Worm (Caenorhabditis elegans) whole organism, L1 larva: Measurements from ENCODE around the gene C34D10.1.

Source experiments
- elt-2 ChIP-seq: sonication (generic microtip); optimal IDR thresholded peaks from 2 replicates; lab custom pipeline; 2016; ENCODE audit warnings: missing genetic modification characterization, mild to moderate bottlenecking, inconsistent platforms, missing compliant biosample characterization, missing genetic modification reagents
- hpl-2 ChIP-seq: fragments of 150-350 bp; optimal IDR thresholded peaks from 2 replicates; lab custom pipeline; 2014; ENCODE audit warnings: missing biosample characterization, missing genetic modification reagents, missing genetic modification characterization
- nhr-71 ChIP-seq: sonication (generic microtip); optimal IDR thresholded peaks from 2 replicates; lab custom pipeline; 2016; ENCODE audit warnings: mild to moderate bottlenecking, missing genetic modification characterization, moderate library complexity, missing compliant biosample characterization
- nhr-85 ChIP-seq: sonication (generic microtip); peaks from one replicate; lab custom pipeline; 2016; ENCODE audit warnings: missing genetic modification characterization, inconsistent platforms, missing compliant biosample characterization
- rnt-1 ChIP-seq: sonication (generic microtip); optimal IDR thresholded peaks from 2 replicates; lab custom pipeline; 2016; ENCODE audit warnings: mild to moderate bottlenecking, missing genetic modification characterization, moderate library complexity, missing compliant biosample characterization
- sup-37 ChIP-seq: fragments of 200-800 bp; sonication (Bioruptor generic); optimal IDR thresholded peaks from 2 replicates; lab custom pipeline; 2018; ENCODE audit warnings: mild to moderate bottlenecking, missing genetic modification characterization, missing compliant biosample characterization
- tbx-2 ChIP-seq: sonication (generic microtip); optimal IDR thresholded peaks from 2 replicates; lab custom pipeline; 2016; ENCODE audit warnings: missing genetic modification characterization, missing compliant biosample characterization
- ztf-4 ChIP-seq: fragments of 150-350 bp; optimal IDR thresholded peaks from 2 replicates; lab custom pipeline; 2014; ENCODE audit warnings: missing biosample characterization, missing genetic modification characterization

DNA sequence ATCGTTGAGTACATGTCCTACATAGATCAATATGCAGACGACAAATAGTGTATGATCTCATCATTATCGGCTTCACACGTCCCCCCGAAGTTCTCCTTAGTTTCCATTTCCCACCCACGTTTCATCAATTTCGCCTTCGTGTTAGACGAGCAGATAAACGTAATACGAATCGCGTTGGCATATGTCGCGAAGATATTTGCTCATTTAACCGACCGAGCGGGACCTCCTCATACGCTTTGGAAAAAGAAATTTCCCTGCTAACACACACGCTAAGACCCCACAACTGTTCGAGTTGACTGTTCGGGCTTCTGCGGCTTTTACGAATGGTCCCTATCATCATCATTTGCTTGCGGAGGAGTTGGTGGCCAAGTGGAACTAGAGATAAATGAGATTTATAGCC, 25.2 kb downstream of the C34D10.1 start:
- no peak for TF ChIP-seq tbx-2 (tag; lab: Kevin White, UChicago)
- TF ChIP-seq elt-2 (tag; lab: Kevin White, UChicago) = no peak
- TF ChIP-seq hpl-2 = no peak
- no peak for TF ChIP-seq nhr-85
- TF ChIP-seq sup-37 (GFP tag; lab: Kevin White, UChicago) = no peak
- TF ChIP-seq nhr-71 (tag; lab: Kevin White, UChicago) = no peak
- no peak for TF ChIP-seq ztf-4 (tag; lab: Kevin White, UChicago)
- no peak for TF ChIP-seq rnt-1 (tag; lab: Kevin White, UChicago)
